Fruit fly (Drosophila melanogaster): ENCODE data around the gene CG10713.

The CG10713 gene

dm6 chr3L:13442400-13442799 is 7.4 kb upstream of the CG10713 start, which contains the start of gene cmb:
cmb (plus strand) TSS chr3L:13442594.
- no peak for TF ChIP-seq noc (tag; optimal IDR thresholded peaks at IDR 0.05)

- no peak for TF ChIP-seq noc (tag; optimal IDR thresholded peaks at IDR 0.05)
These were observed 5.4 kb upstream of the CG10713 start, which contains the start of the genes CG10140 and CG14109 for dm6 chr3L:13440370-13440960. CG10140 (minus strand) TSS chr3L:13440470. CG14109 (plus strand) TSS chr3L:13440910.

DNA sequence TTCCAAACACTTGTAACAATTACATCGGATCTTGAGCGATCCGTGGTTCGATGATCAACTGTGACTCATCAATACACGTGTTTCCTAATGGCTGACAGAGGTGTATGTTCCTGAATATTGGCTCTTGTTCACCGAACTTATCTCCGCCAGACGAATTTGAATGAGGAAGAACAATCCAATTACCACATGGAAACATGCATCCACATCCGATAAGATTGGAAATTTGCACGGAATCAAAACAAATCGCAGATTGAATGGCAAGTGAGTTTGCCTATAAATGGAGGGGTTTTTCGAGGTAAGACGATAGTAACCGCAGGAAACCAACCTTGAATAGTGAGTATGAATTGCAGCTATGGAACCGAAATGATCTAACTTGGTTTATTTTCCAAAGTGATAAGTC is 2.6 kb upstream of the CG10713 start, which contains the start of gene CG10725:
Gene CG10725, plus strand, starts transcription at position 301 of the 400 bp plus-strand sequence.
- no peak for TF ChIP-seq noc (tag; optimal IDR thresholded peaks at IDR 0.05)

- no peak for TF ChIP-seq noc (tag; optimal IDR thresholded peaks at IDR 0.05)
These were observed 2.0 kb upstream of the CG10713 start, which contains the start of gene CG10154 for dm6 chr3L:13437036-13437435. CG10154 (minus strand) TSS chr3L:13437136.

dm6 chr3L:13433522-13433921 is 1.5 kb downstream of the CG10713 start:
- TF ChIP-seq noc (tag; optimal IDR thresholded peaks at IDR 0.05), result no peak

DNA sequence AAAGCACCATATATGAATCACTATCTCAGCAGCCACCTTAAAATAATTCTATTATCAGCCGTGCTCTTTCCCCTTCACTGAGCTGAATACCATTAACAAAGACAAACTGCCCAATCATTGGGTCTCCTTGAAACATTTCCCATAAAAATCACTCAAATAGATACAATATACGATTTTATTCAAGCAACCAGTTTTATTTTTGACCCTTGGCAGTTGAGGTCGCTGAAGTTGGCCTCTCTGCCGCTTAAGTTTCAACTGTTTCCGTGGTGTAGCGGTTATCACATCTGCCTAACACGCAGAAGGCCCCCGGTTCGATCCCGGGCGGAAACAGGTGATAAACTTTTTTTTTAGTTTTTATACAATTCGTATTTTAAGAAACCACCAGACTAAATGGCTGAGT is 2.2 kb downstream of the CG10713 start:
- TF ChIP-seq noc (tag; optimal IDR thresholded peaks at IDR 0.05), result no peak

dm6 chr3L:13430171-13430570 is 4.9 kb downstream of the CG10713 start:
- TF ChIP-seq noc (tag; optimal IDR thresholded peaks at IDR 0.05), result no peak

dm6 chr3L:13426573-13426972 is 8.5 kb downstream of the CG10713 start, which contains the start of gene CG14105:
CG14105 (minus strand) TSS chr3L:13426673.
- TF ChIP-seq noc (tag; optimal IDR thresholded peaks at IDR 0.05), result no peak

- TF ChIP-seq noc (tag; optimal IDR thresholded peaks at IDR 0.05), result no peak
These were observed 9.5 kb downstream of the CG10713 start, which contains the start of gene CG14106 for dm6 chr3L:13425571-13425970. CG14106 (minus strand) TSS chr3L:13425671.

DNA sequence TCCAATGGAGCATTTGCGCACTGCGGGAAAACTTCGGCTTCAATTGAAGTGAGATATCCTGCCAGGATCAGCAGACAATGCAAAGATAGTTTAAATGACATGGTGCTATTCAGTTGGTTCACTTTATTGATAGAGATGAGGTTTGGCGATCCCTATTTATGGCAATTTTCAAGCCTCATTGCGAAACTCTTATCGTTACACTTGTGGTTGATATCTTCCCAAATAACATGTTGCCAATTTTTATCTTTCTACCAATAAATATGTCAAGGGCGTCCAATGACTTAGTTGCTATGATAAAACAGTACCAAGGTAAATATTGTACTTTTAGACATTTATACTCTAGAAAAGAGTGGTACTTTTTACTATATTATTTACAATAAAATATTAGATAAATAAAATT is 11.0 kb downstream of the CG10713 start, which contains the start of gene CG33263:
Gene CG33263, minus strand, starts transcription at position 101 of the 400 bp plus-strand sequence.
- TF ChIP-seq noc (tag; optimal IDR thresholded peaks at IDR 0.05), result no peak

DNA sequence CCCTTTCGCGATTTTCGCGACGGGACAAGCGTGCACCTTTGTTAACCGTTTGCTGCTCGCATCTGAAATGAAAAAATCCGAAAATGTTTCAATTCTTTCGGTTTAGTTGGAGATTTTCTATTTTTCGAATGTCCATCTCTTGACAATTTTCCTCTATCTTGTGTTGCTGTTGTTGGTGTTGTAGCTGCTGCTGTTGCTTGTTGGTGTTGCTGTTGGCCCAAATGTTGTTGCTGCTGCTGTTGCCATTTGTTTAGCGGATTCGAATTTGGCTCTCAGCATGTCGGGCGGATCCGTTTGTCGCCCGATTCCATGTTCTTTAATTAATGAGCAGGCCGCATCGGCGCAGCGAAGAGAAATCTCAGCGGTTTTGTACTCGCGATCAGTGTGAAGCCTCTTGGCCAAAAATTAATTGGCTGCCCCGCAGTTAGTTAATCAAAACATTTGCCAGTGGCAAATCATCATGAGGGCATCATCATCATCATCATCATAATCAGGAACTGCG is 12.7 kb downstream of the CG10713 start, which contains the start of gene CG32121:
Gene CG32121, minus strand, starts transcription at position 51 of the 502 bp plus-strand sequence.
- TF ChIP-seq noc (tag; optimal IDR thresholded peaks at IDR 0.05), result no peak

- no peak for TF ChIP-seq noc (tag; optimal IDR thresholded peaks at IDR 0.05)
These were observed 14.8 kb downstream of the CG10713 start for dm6 chr3L:13420212-13420611.

DNA sequence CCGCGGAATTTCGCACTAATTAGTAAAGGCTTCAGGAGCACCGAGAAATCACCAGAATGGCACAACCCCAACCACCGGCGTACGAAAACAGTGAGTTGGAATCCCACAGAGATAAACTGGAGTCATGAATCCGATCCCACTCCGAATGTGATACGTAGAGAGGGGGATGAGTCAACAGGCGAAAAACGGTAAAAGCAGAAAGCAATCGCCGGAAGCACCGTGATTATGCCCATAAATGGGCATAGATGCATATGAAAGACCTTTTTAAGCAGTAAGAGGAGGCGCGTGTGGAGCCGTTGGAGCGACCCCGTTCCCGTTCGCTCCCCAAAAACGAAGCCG is 22.2 kb downstream of the CG10713 start:
- no peak for TF ChIP-seq noc (tag; optimal IDR thresholded peaks at IDR 0.05)

DNA sequence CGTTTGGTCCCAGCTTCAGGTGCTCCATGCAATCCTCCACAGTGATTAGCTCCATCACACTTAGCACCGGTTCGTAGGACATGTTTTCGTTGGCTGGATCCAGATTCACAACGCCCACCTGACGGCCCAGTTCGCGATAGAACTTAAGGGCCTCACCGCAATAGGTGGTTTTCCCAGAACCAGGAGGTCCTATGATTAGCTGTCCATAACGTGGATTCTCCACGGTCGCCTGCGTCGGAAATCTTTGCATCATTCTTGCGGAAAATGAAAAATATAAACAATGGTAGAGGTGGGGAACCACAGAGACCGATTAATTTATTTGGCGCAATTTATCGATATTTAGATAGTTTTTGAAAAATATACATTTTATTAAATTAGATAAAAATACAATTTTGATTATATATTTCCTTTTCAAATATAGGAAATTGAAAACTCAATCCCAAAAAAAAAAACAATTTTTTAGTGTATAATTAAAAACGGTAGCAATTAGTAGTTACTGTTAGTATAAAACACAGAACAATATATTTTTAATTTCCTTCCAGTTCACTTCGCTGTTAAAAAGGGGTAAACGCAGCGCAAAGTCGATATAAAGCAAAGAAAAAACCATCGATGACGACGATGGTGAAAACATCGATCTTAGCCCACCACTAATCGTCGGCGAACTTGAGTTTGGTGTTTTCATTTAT is 22.7 kb downstream of the CG10713 start, which contains the start of the genes CG10222 and flr:
Gene CG10222, minus strand, starts transcription at position 254 of the 686 bp plus-strand sequence.
Gene flr, plus strand, starts transcription at position 644 of the 686 bp plus-strand sequence.
- no peak for TF ChIP-seq noc (tag; optimal IDR thresholded peaks at IDR 0.05)

DNA sequence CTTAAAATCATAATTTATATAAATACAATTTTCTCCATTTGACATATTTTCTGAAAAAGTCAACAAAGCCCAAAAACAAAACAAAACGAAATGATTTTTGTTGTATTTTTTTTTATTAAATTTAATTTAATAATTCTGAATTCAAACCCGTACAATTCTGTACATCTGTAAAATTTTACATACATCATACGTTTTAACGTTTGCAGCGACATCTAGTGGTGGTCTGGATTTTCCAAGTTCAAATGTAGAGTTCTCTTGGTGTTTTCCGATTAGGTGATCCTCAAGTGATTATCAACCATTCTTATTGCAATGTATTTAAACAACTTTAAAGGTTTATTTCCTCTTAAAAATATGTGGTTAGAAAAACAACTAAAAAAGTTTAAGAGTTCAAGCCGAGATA is 24.0 kb downstream of the CG10713 start:
- no peak for TF ChIP-seq noc (tag; optimal IDR thresholded peaks at IDR 0.05)

dm6 chr3L:13409809-13410521 is 25.1 kb downstream of the CG10713 start:
- no peak for TF ChIP-seq noc (tag; optimal IDR thresholded peaks at IDR 0.05)
